Fruit fly (Drosophila melanogaster): ENCODE data around the gene TBC1D16.

Gene TBC1D16

dm6 chr2L:10408122-10408576 lies 27.3 kb downstream of the TBC1D16 start, which contains the start of the genes Ip259 and RpS27A:
TSS of gene Ip259 (plus strand) at chr2L:10408352.
TSS of gene RpS27A (plus strand) at chr2L:10408352.
- TF ChIP-seq fru (GFP tag; optimal IDR thresholded peaks at IDR 0.05) (no peak), jim (GFP tag; optimal IDR thresholded peaks at IDR 0.05) (no peak), OdsH (GFP tag; optimal IDR thresholded peaks at IDR 0.05) (peak; percentile 62), Abd-B (GFP tag; optimal IDR thresholded peaks at IDR 0.05) (no peak), Vsx2 (GFP tag; optimal IDR thresholded peaks at IDR 0.05; ENCODE audit: partially characterized antibody) (no peak), brk (GFP tag; optimal IDR thresholded peaks at IDR 0.05) (peak; percentile 22), ey (GFP tag; optimal IDR thresholded peaks at IDR 0.05) (peak; percentile 37), Hr78 (GFP tag; optimal IDR thresholded peaks at IDR 0.05) (no peak), CG32264 (GFP tag; optimal IDR thresholded peaks at IDR 0.05) (peak; percentile 55), CG9705 (GFP tag; optimal IDR thresholded peaks at IDR 0.05) (peak; percentile 81), Sp1 (GFP tag; optimal IDR thresholded peaks at IDR 0.05) (peak; percentile 79), Dfd (GFP tag; optimal IDR thresholded peaks at IDR 0.05) (no peak), CrebA (GFP tag; optimal IDR thresholded peaks at IDR 0.05; ENCODE audit: borderline replicate concordance) (no peak), sage (GFP tag; optimal IDR thresholded peaks at IDR 0.05) (peak; percentile 39), Hr83 (GFP tag; optimal IDR thresholded peaks at IDR 0.05; ENCODE audit: poor library complexity, severe bottlenecking) (peak; percentile 86), foxo (GFP tag; optimal IDR thresholded peaks at IDR 0.05) (peak in 1 of 2 experiments; percentile 2), dl (GFP tag; optimal IDR thresholded peaks at IDR 0.05; ENCODE audit: insufficient read depth in 1 of 2, partially characterized antibody in 2 of 2) (no peak), h (GFP tag; optimal IDR thresholded peaks at IDR 0.05) (no peak), pan (optimal IDR thresholded peaks at IDR 0.05) (no peak), br (GFP tag; optimal IDR thresholded peaks at IDR 0.05) (no peak), Rel (GFP tag; optimal IDR thresholded peaks at IDR 0.05) (no peak), Rel (tag; optimal IDR thresholded peaks at IDR 0.05) (no peak), tai (GFP tag; optimal IDR thresholded peaks at IDR 0.05) (peak; percentile 66), woc (GFP tag; optimal IDR thresholded peaks at IDR 0.05) (peak; percentile 84), Dif (GFP tag; optimal IDR thresholded peaks at IDR 0.05; ENCODE audit: partially characterized antibody) (peak; percentile 39), usp (GFP tag; optimal IDR thresholded peaks at IDR 0.05) (no peak), dsf (GFP tag; optimal IDR thresholded peaks at IDR 0.05; ENCODE audit: borderline replicate concordance) (peak; percentile 26), Hnf4 (GFP tag; optimal IDR thresholded peaks at IDR 0.05) (peak; percentile 64), sv (GFP tag; optimal IDR thresholded peaks at IDR 0.05) (no peak), dmrt93B (GFP tag; optimal IDR thresholded peaks at IDR 0.05) (no peak), Myc (optimal IDR thresholded peaks at IDR 0.05) (peak; percentile 70), HLH106 (tag; optimal IDR thresholded peaks at IDR 0.05) (peak; percentile 68), lola (GFP tag; optimal IDR thresholded peaks at IDR 0.05) (no peak), GATAd (GFP tag; optimal IDR thresholded peaks at IDR 0.05) (no peak), psq (GFP tag; optimal IDR thresholded peaks at IDR 0.05) (peak; percentile 38), Jra (GFP tag; optimal IDR thresholded peaks at IDR 0.05) (peak; percentile 38), N (GFP tag; optimal IDR thresholded peaks at IDR 0.05) (peak; percentile 53), rgr (GFP tag; optimal IDR thresholded peaks at IDR 0.05) (peak; percentile 83), Mio (GFP tag; optimal IDR thresholded peaks at IDR 0.05) (peak; percentile 24)

- no peak for TF ChIP-seq brk (GFP tag; optimal IDR thresholded peaks at IDR 0.05)
- TF ChIP-seq GATAd (GFP tag; optimal IDR thresholded peaks at IDR 0.05): no peak
- peak; percentile 7 for TF ChIP-seq woc (GFP tag; optimal IDR thresholded peaks at IDR 0.05)
- no peak for TF ChIP-seq HLH106 (tag; optimal IDR thresholded peaks at IDR 0.05)
These were observed 30.3 kb downstream of the TBC1D16 start, which contains the start of the genes CG17768, LSm-4 and Ir31a for dm6 chr2L:10405008-10405654. TSS of gene CG17768 (minus strand) at chr2L:10405203. TSS of gene LSm-4 (minus strand) at chr2L:10405203. TSS of gene Ir31a (plus strand) at chr2L:10405565.

Data from whole organism, wandering third instar larva.